Worm (Caenorhabditis elegans): ENCODE measurements around the gene C07A12.18.

Gene C07A12.18

DNA sequence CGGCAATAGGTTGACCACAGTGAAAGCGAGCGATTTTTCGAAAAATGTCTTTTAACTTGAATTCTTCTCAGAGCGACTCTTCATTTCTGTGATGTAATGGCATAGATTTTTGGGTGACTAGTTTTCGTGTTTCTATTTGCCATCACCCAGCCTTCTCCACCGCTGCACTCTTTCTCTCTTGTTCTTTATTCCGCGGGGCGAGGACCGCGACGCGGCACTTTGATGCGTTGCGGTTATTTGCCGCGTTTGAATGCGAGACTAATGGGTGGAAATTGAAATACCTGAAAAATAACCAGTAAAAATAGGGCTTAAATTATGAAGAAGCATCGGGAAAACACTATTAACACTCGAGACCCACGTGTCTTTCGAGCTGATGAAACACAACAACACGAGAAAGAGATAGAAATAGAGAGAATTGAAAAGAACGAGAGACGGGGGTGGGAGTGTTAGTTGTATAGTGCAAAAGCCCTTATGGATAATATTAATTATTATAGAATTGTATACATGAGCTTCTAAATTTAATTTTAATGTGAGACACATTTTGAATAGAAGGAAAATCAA, 45.5 kb downstream of the C07A12.18 start, which contains the start of gene dgk-2:
TSS of gene dgk-2 (minus strand) at position 281 of the 561 bp plus-strand sequence.
- TF ChIP-seq zag-1 (tag; optimal IDR thresholded peaks at IDR 0.05) (no peak), lsy-2 (tag; optimal IDR thresholded peaks at IDR 0.05) (peak in 1 of 2 experiments; percentile 18), F13H6.1 (tag; optimal IDR thresholded peaks at IDR 0.05) (no peak), sem-4 (tag; optimal IDR thresholded peaks at IDR 0.05) (no peak), nhr-129 (tag; optimal IDR thresholded peaks at IDR 0.05) (peak; percentile 22), lin-13 (GFP tag; optimal IDR thresholded peaks at IDR 0.05) (no peak), ztf-11 (tag; optimal IDR thresholded peaks at IDR 0.05) (no peak), nhr-11 (tag; optimal IDR thresholded peaks at IDR 0.05) (no peak), nhr-237 (tag; optimal IDR thresholded peaks at IDR 0.05) (no peak), alr-1 (tag; optimal IDR thresholded peaks at IDR 0.05) (no peak), elt-1 (tag; optimal IDR thresholded peaks at IDR 0.05) (no peak), peb-1 (tag; optimal IDR thresholded peaks at IDR 0.05) (no peak), blmp-1 (tag; optimal IDR thresholded peaks at IDR 0.05; ENCODE audit: insufficient read depth) (no peak), egl-27 (tag; optimal IDR thresholded peaks at IDR 0.05) (no peak), ceh-16 (tag; optimal IDR thresholded peaks at IDR 0.05) (no peak), nhr-77 (tag; optimal IDR thresholded peaks at IDR 0.05) (no peak), mdl-1 (tag; optimal IDR thresholded peaks at IDR 0.05) (peak in 1 of 2 experiments; percentile 8), nhr-6 (tag; optimal IDR thresholded peaks at IDR 0.05) (no peak), crh-2 (tag; optimal IDR thresholded peaks at IDR 0.05) (peak; percentile 45), C34F6.9 (tag; optimal IDR thresholded peaks at IDR 0.05) (peak; percentile 54), snpc-4 (tag; optimal IDR thresholded peaks at IDR 0.05) (no peak), nhr-25 (tag; optimal IDR thresholded peaks at IDR 0.05) (peak; percentile 19), nhr-12 (tag; optimal IDR thresholded peaks at IDR 0.05) (no peak), fos-1 (tag; optimal IDR thresholded peaks at IDR 0.05) (peak; percentile 4), nhr-10 (tag; optimal IDR thresholded peaks at IDR 0.05) (no peak)

DNA sequence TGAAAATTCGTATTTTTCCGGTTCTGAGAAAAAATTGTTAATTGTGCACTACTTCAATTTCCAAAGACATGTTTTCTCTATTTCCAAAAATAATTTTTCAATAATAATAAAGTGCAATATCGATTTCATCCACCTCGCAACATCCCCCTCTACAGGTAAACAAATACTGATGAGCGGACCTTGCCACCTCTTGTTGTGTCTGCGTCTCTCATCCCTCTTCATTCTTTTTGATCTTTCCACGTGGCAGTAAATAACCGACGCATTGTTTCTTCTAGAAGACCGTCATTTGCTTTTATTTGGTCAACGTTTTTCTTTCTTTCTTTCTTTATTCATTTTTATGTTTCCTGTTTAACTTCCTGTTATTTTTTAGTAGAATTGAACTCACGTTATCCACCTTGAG, 46.4 kb downstream of the C07A12.18 start:
- TF ChIP-seq mdl-1 (tag; optimal IDR thresholded peaks at IDR 0.05) (no peak), unc-62 (GFP tag; optimal IDR thresholded peaks at IDR 0.05) (no peak), crh-2 (tag; optimal IDR thresholded peaks at IDR 0.05) (peak; percentile 63)

DNA sequence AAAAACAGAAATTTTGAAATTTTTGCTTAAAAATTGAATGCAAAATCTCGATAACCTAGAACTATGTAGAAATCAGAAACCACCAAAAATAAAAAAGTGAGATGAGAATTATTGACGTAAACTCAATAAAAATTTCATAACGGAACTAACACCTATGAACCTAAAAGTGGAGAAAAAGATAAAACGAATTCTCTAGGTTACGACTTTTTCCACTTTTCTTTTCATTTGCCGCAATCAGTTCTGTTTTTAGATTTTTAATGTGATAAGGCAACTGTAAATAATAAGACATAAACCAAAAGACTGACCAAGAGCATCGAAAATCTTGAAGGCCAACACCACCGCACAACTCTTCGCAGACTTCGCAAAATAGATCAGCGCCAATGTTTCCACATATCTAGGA, 47.7 kb downstream of the C07A12.18 start:
- TF ChIP-seq R02D3.7 (tag; optimal IDR thresholded peaks at IDR 0.05) (no peak), snpc-4 (tag; optimal IDR thresholded peaks at IDR 0.05) (no peak), lin-11 (tag; optimal IDR thresholded peaks at IDR 0.05) (no peak), lin-39 (tag; optimal IDR thresholded peaks at IDR 0.05) (no peak), ztf-4 (tag; optimal IDR thresholded peaks at IDR 0.05) (no peak), nhr-237 (tag; optimal IDR thresholded peaks at IDR 0.05) (no peak), ztf-1 (GFP tag; conservative IDR thresholded peaks at IDR 0.05) (no peak), sem-4 (tag; optimal IDR thresholded peaks at IDR 0.05) (no peak), aly-2 (tag; optimal IDR thresholded peaks at IDR 0.05) (no peak), unc-62 (GFP tag; optimal IDR thresholded peaks at IDR 0.05) (no peak), F13H6.1 (tag; optimal IDR thresholded peaks at IDR 0.05) (no peak), dmd-4 (tag; optimal IDR thresholded peaks at IDR 0.05) (no peak), egl-27 (tag; optimal IDR thresholded peaks at IDR 0.05) (no peak), mdl-1 (tag; optimal IDR thresholded peaks at IDR 0.05) (no peak)

DNA sequence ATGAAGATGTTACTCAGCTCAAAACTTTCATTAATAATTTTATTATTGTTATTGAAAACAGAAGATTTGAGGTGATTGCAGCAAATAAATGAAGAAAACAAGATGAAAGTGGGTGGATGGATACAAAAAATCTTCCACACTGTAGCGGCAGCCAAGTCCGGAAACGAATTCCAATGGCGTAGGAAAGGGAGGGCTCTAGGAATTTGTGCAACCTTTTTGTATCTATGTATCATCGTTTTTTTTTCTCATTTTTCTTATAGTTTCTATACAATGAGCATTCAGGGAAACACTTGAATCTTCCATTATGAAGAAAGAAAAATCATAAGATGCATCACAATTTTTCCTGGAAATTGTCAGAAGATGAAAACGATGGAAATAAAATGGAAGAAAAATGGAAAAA, 49.2 kb downstream of the C07A12.18 start:
- no peak for TF ChIP-seq snpc-4 (tag; optimal IDR thresholded peaks at IDR 0.05)
- no peak for TF ChIP-seq crh-2 (tag; optimal IDR thresholded peaks at IDR 0.05)
- TF ChIP-seq C34F6.9 (tag; optimal IDR thresholded peaks at IDR 0.05) = no peak
- TF ChIP-seq unc-55 (GFP tag; optimal IDR thresholded peaks at IDR 0.05) = no peak
- no peak for TF ChIP-seq R02D3.7 (tag; optimal IDR thresholded peaks at IDR 0.05)
- no peak for TF ChIP-seq aly-2 (tag; optimal IDR thresholded peaks at IDR 0.05)
- TF ChIP-seq ama-1 (optimal IDR thresholded peaks at IDR 0.05) = no peak
- no peak for TF ChIP-seq F13H6.1 (tag; optimal IDR thresholded peaks at IDR 0.05)
- TF ChIP-seq ztf-1 (GFP tag; conservative IDR thresholded peaks at IDR 0.05) = no peak
- TF ChIP-seq unc-62 (GFP tag; optimal IDR thresholded peaks at IDR 0.05) = no peak
- no peak for TF ChIP-seq mab-5 (tag; optimal IDR thresholded peaks at IDR 0.05)
- no peak for TF ChIP-seq lsy-2 (tag; optimal IDR thresholded peaks at IDR 0.05)
- no peak for TF ChIP-seq ceh-16 (tag; optimal IDR thresholded peaks at IDR 0.05)
- TF ChIP-seq fos-1 (tag; optimal IDR thresholded peaks at IDR 0.05) = no peak
- TF ChIP-seq skn-1 (tag; optimal IDR thresholded peaks at IDR 0.05) = no peak
- no peak for TF ChIP-seq lin-13 (GFP tag; optimal IDR thresholded peaks at IDR 0.05)
- no peak for TF ChIP-seq ZK546.5 (tag; optimal IDR thresholded peaks at IDR 0.05)
- no peak for TF ChIP-seq elt-1 (tag; optimal IDR thresholded peaks at IDR 0.05)
